Worm (Caenorhabditis elegans): ENCODE data around the gene fos-1.

Gene fos-1

DNA sequence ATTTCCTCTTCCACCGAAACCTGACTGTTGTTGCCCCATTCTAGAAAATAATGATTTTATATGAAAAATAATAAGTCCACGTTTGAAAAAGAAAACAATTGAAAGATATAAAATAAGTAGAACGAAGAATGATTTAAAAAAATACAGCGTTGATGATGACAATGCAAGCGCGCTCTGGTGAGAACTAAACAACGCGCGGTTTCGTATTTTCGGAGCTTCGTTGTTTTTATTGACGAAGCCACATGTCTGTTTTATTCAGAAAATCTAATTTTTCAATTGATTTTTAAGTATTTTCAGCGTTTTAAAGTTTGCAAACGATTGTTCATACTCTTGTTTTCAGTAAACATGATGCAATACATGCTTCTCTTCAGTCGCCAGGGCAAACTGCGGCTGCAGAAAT, 14.2 kb downstream of the fos-1 start, which contains the start of the genes rpt-2 and aps-1 (continued):
- TF ChIP-seq lin-35 (GFP tag; optimal IDR thresholded peaks at IDR 0.05) (peak; percentile 86 to 91), Y116A8C.19 (tag; optimal IDR thresholded peaks at IDR 0.05; ENCODE audit: borderline replicate concordance) (no peak), vab-15 (tag; optimal IDR thresholded peaks at IDR 0.05) (no peak), egl-13 (tag; optimal IDR thresholded peaks at IDR 0.05) (peak; percentile 70)

DNA sequence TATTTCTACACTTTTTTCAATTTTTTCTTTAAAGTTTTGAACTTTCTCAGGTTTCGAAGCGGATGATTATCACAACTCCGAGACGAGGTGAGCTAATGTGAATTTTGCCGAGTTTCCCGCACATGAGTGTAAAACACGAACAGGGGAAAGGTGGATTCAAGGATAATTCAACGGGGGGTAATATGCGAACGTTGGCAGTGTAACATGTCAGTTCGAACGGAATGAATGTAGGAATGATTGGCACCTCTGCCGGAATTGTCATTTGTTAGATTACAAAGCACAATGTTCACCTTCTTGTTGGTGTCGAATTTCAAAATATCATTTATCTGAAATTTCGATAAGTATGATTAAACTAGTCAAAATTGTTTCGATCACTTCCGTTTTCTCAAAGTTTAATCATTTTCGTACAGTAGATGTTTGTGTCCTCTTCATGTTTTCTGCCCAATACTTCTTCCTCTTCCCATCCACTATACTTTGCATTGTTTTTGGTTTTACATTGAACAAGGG, 15.6 kb downstream of the fos-1 start, which contains the start of gene picc-1:
Gene picc-1, plus strand, starts transcription at position 51 of the 507 bp plus-strand sequence.
- TF ChIP-seq nhr-71 (tag; optimal IDR thresholded peaks at IDR 0.05) (peak; percentile 16), elt-2 (tag; optimal IDR thresholded peaks at IDR 0.05) (peak; percentile 13), ama-1 (optimal IDR thresholded peaks at IDR 0.05) (peak; percentile 85), nhr-84 (tag; optimal IDR thresholded peaks at IDR 0.05) (no peak)

DNA sequence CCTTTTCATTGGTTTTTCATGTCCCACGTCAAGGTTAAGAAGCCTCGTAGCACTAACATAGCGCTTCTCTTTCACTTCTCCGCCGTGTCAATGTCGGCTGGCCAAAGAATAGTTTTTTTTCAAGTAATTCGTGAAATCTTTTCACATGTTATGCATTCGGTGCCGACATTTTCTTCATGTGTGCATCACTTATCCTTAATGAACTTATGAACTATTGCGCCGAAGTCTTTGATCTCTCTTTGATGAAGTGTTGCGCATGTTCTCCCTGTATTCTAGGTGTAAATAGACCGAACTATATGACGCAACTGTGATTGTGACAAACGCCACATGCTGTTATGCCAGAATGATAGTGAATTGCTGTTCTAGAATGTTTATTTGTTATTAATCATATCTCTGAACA, 18.7 kb downstream of the fos-1 start:
- TF ChIP-seq blmp-1 (tag; optimal IDR thresholded peaks at IDR 0.05) (peak; percentile 17), fkh-10 (GFP tag; optimal IDR thresholded peaks at IDR 0.05) (no peak), nhr-20 (tag; optimal IDR thresholded peaks at IDR 0.05) (no peak), Y116A8C.19 (tag; optimal IDR thresholded peaks at IDR 0.05; ENCODE audit: borderline replicate concordance) (no peak), nhr-85 (tag) (peak; percentile 3), tlp-1 (tag; optimal IDR thresholded peaks at IDR 0.05) (no peak), nhr-77 (tag; optimal IDR thresholded peaks at IDR 0.05) (no peak)

DNA sequence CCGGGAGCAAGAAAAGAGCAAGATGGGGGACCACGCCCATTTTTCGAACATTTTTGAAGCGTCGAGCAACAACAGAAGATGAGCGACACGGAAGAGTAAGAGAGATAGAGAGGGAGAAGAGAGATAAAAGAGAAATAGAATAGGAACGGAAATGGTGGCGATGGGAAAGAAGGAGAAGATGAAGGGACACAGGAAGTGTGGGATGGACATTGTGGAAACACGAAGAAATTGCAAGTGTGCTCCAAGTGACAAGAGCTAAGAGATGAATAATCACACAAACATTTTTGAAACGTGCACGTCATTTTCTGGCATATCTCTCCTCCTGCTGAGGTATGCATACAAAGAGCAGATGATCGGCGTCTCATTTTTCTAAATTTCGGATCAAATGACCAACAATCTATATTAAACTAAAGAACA, 27.2 kb downstream of the fos-1 start:
- TF ChIP-seq rnt-1 (tag; optimal IDR thresholded peaks at IDR 0.05) (peak; percentile 15), vab-15 (tag; optimal IDR thresholded peaks at IDR 0.05) (no peak), irx-1 (tag; optimal IDR thresholded peaks at IDR 0.05) (no peak), nhr-77 (tag; optimal IDR thresholded peaks at IDR 0.05) (no peak), snu-23 (GFP tag; optimal IDR thresholded peaks at IDR 0.05) (peak; percentile 1), nhr-71 (tag; optimal IDR thresholded peaks at IDR 0.05) (peak; percentile 33), tbx-2 (tag; optimal IDR thresholded peaks at IDR 0.05) (peak; percentile 6), dsc-1 (tag; optimal IDR thresholded peaks at IDR 0.05) (no peak), hlh-4 (tag; optimal IDR thresholded peaks at IDR 0.05) (no peak), nhr-76 (tag; optimal IDR thresholded peaks at IDR 0.05) (no peak), C16A3.4 (tag; optimal IDR thresholded peaks at IDR 0.05) (no peak), ztf-11 (tag; optimal IDR thresholded peaks at IDR 0.05) (no peak), nhr-20 (tag; optimal IDR thresholded peaks at IDR 0.05) (no peak), pqm-1 (tag; optimal IDR thresholded peaks at IDR 0.05) (no peak), lin-14 (GFP tag; optimal IDR thresholded peaks at IDR 0.05) (peak; percentile 89), lin-13 (GFP tag; optimal IDR thresholded peaks at IDR 0.05) (no peak), ama-1 (optimal IDR thresholded peaks at IDR 0.05) (no peak), mef-2 (tag; optimal IDR thresholded peaks at IDR 0.05) (no peak), nhr-237 (tag; optimal IDR thresholded peaks at IDR 0.05) (no peak), lsy-2 (tag; optimal IDR thresholded peaks at IDR 0.05) (peak in 1 of 2 experiments; percentile 40), snpc-4 (tag; optimal IDR thresholded peaks at IDR 0.05) (peak; percentile 8), fkh-8 (tag; optimal IDR thresholded peaks at IDR 0.05) (peak; percentile 16), C04F5.9 (tag; optimal IDR thresholded peaks at IDR 0.05) (no peak), efl-1 (optimal IDR thresholded peaks at IDR 0.05) (peak; percentile 11 to 12), efl-1 (GFP tag; optimal IDR thresholded peaks at IDR 0.05 in 1 of 2) (peak in 1 of 2 experiments; percentile 19), unc-86 (tag; optimal IDR thresholded peaks at IDR 0.05) (no peak), nhr-11 (tag; optimal IDR thresholded peaks at IDR 0.05) (no peak), nhr-90 (tag; optimal IDR thresholded peaks at IDR 0.05; ENCODE audit: poor library complexity) (no peak), sox-4 (tag; optimal IDR thresholded peaks at IDR 0.05) (no peak), pag-3 (tag; optimal IDR thresholded peaks at IDR 0.05; ENCODE audit: borderline replicate concordance, insufficient read depth) (peak; percentile 57), ceh-82 (tag; optimal IDR thresholded peaks at IDR 0.05) (peak in 1 of 3 experiments; percentile 22), lin-35 (GFP tag; optimal IDR thresholded peaks at IDR 0.05) (peak in 1 of 2 experiments; percentile 1), nhr-47 (tag; optimal IDR thresholded peaks at IDR 0.05) (peak; percentile 22), ceh-8 (GFP tag; optimal IDR thresholded peaks at IDR 0.05) (no peak), unc-30 (tag; optimal IDR thresholded peaks at IDR 0.05) (no peak)

All from whole organism, L1 larva.